Worm (Caenorhabditis elegans) whole organism, young adult: ENCODE results near the gene emb-30.
"Not testable (repeated sequence)": the region's sequence is repeated elsewhere in the genome, so short reads cannot be mapped to it uniquely, and the experiment has no call there.

Experiments used
- B0019.2 ChIP-seq: fragments of 200-800 bp; sonication (Bioruptor generic); conservative IDR thresholded peaks from 2 replicates; pipeline ENCODE4 v1.3.6; 2022; ENCODE audit warnings: missing genetic modification reagents, missing genetic modification characterization, missing compliant biosample characterization
- B0261.1 ChIP-seq: sonication (generic microtip); optimal IDR thresholded peaks from 2 replicates; lab custom pipeline; 2016; ENCODE audit warnings: mild to moderate bottlenecking, missing genetic modification characterization, moderate library complexity, missing compliant biosample characterization
- C17E4.6 ChIP-seq: fragments of 200-800 bp; sonication (Bioruptor generic); IDR thresholded peaks from 2 replicates; pipeline ENCODE4 v1.3.6; 2022; ENCODE audit warnings: missing genetic modification reagents, missing genetic modification characterization, missing compliant biosample characterization
- D2030.7 ChIP-seq: fragments of 200-800 bp; sonication (Bioruptor generic); IDR thresholded peaks from 2 replicates; pipeline ENCODE4 v1.3.6; 2022; ENCODE audit warnings: missing genetic modification reagents, missing genetic modification characterization, missing compliant biosample characterization
- F49E8.2 ChIP-seq: sonication (generic microtip); optimal IDR thresholded peaks from 3 replicates; lab custom pipeline; 2017; ENCODE audit warnings: missing genetic modification characterization, mild to moderate bottlenecking, missing compliant biosample characterization, antibody characterized with exemption, moderate library complexity; ENCODE audit not compliant: insufficient read depth
- Y53F4B.3 ChIP-seq: fragments of 200-800 bp; sonication (Bioruptor generic); IDR thresholded peaks from 2 replicates; pipeline ENCODE4 v1.3.6; 2022; ENCODE audit warnings: missing genetic modification reagents, missing genetic modification characterization, missing compliant biosample characterization
- aptf-3 ChIP-seq: fragments of 200-800 bp; sonication (Bioruptor generic); IDR thresholded peaks from 2 replicates; pipeline ENCODE4 v1.3.6; 2022; ENCODE audit warnings: missing genetic modification characterization, missing compliant biosample characterization
- athp-1 ChIP-seq: sonication (generic microtip); optimal IDR thresholded peaks from 2 replicates; lab custom pipeline; 2017; ENCODE audit warnings: mild to moderate bottlenecking, missing genetic modification characterization, missing compliant biosample characterization
- attf-3 ChIP-seq: fragments of 200-800 bp; sonication (Bioruptor generic); conservative IDR thresholded peaks from 2 replicates; pipeline ENCODE4 v1.3.6; 2022; ENCODE audit warnings: missing genetic modification reagents, missing genetic modification characterization, missing compliant biosample characterization
- attf-6 ChIP-seq: fragments of 200-800 bp; sonication (Bioruptor generic); IDR thresholded peaks from 2 replicates; pipeline ENCODE4 v1.3.6; 2022; ENCODE audit warnings: missing genetic modification reagents, missing genetic modification characterization, missing compliant biosample characterization
- bed-2 ChIP-seq: fragments of 200-800 bp; sonication (Bioruptor generic); IDR thresholded peaks from 2 replicates; pipeline ENCODE4 v1.3.6; 2022; ENCODE audit warnings: missing genetic modification reagents, missing genetic modification characterization, missing compliant biosample characterization
- cebp-1 ChIP-seq, 2 experiments: fragments of 200-800 bp in 1 of 2; sonication (Bioruptor generic) in 1 of 2; sonication (generic microtip) in 1 of 2; IDR thresholded peaks in 1 of 2; optimal IDR thresholded peaks in 1 of 2; 2 replicates each; pipeline versions ENCODE4 v1.3.6 to Lab custom; 2017 to 2022; ENCODE audit warnings: missing compliant biosample characterization in 2 of 2, missing genetic modification characterization in 2 of 2, mild to moderate bottlenecking in 1 of 2, missing genetic modification reagents in 1 of 2, moderate library complexity in 1 of 2
- ceh-100 ChIP-seq: fragments of 200-800 bp; sonication (Bioruptor generic); IDR thresholded peaks from 2 replicates; pipeline ENCODE4 v1.3.6; 2022; ENCODE audit warnings: missing genetic modification reagents, missing genetic modification characterization, missing compliant biosample characterization
- ceh-91 ChIP-seq: fragments of 200-800 bp; sonication (Bioruptor generic); IDR thresholded peaks from 2 replicates; pipeline ENCODE4 v1.3.6; 2022; ENCODE audit warnings: missing genetic modification reagents, missing genetic modification characterization, missing compliant biosample characterization
- efl-1 ChIP-seq: fragments of 150-350 bp; optimal IDR thresholded peaks from 2 replicates; lab custom pipeline; 2014; ENCODE audit warnings: missing biosample characterization, missing genetic modification reagents, missing genetic modification characterization
- egl-44 ChIP-seq: fragments of 200-800 bp; sonication (Bioruptor generic); IDR thresholded peaks from 2 replicates; pipeline ENCODE4 v1.3.6; 2022; ENCODE audit warnings: missing genetic modification reagents, missing genetic modification characterization, missing compliant biosample characterization
- ekl-4 ChIP-seq: fragments of 200-800 bp; sonication (Bioruptor generic); IDR thresholded peaks from 2 replicates; pipeline ENCODE4 v1.3.6; 2022; ENCODE audit warnings: missing genetic modification reagents, missing genetic modification characterization, missing compliant biosample characterization
- hlh-12 ChIP-seq: sonication (generic microtip); optimal IDR thresholded peaks from 2 replicates; lab custom pipeline; 2016; ENCODE audit warnings: missing genetic modification characterization, missing compliant biosample characterization
- hmg-1.2 ChIP-seq: fragments of 200-800 bp; sonication (Bioruptor generic); IDR thresholded peaks from 2 replicates; pipeline ENCODE4 v1.3.6; 2022; ENCODE audit warnings: missing genetic modification reagents, missing genetic modification characterization, missing compliant biosample characterization
- hmg-20 ChIP-seq: fragments of 200-800 bp; sonication (Bioruptor generic); IDR thresholded peaks from 2 replicates; pipeline ENCODE4 v1.3.6; 2022; ENCODE audit warnings: missing genetic modification reagents, missing genetic modification characterization, missing compliant biosample characterization
- hsf-1 ChIP-seq: fragments of 200-800 bp; sonication (Bioruptor generic); IDR thresholded peaks from 2 replicates; pipeline ENCODE4 v1.3.6; 2022; ENCODE audit warnings: missing genetic modification reagents, missing genetic modification characterization, missing compliant biosample characterization
- lag-1 ChIP-seq: fragments of 200-800 bp; sonication (Bioruptor generic); IDR thresholded peaks from 2 replicates; pipeline ENCODE4 v1.3.6; 2022; ENCODE audit warnings: missing genetic modification reagents, missing genetic modification characterization, missing compliant biosample characterization
- let-607 ChIP-seq, 2 experiments: fragments of 200-800 bp in 1 of 2; sonication (Bioruptor generic) in 1 of 2; sonication (generic microtip) in 1 of 2; optimal IDR thresholded peaks; 2 replicates each; lab custom pipeline; 2016 to 2018; ENCODE audit warnings: mild to moderate bottlenecking in 2 of 2, missing compliant biosample characterization in 2 of 2, missing genetic modification characterization in 2 of 2, moderate library complexity in 2 of 2, missing genotype in 1 of 2
- lin-40 ChIP-seq: sonication (generic microtip); optimal IDR thresholded peaks from 2 replicates; lab custom pipeline; 2016; ENCODE audit warnings: missing genetic modification characterization, mild to moderate bottlenecking, missing compliant biosample characterization, missing genotype, missing genetic modification reagents
- lir-1 ChIP-seq: fragments of 200-800 bp; sonication (Bioruptor generic); conservative IDR thresholded peaks from 2 replicates; pipeline ENCODE4 v1.3.6; 2022; ENCODE audit warnings: missing genetic modification reagents, missing genetic modification characterization, missing compliant biosample characterization
- madf-3 ChIP-seq: fragments of 200-800 bp; sonication (Bioruptor generic); IDR thresholded peaks from 2 replicates; pipeline ENCODE4 v1.3.6; 2022; ENCODE audit warnings: missing genetic modification reagents, missing genetic modification characterization, missing compliant biosample characterization
- madf-6 ChIP-seq: fragments of 200-800 bp; sonication (Bioruptor generic); IDR thresholded peaks from 2 replicates; pipeline ENCODE4 v1.3.6; 2022; ENCODE audit warnings: missing genetic modification reagents, missing genetic modification characterization, missing compliant biosample characterization
- madf-8 ChIP-seq: fragments of 200-800 bp; sonication (Bioruptor generic); conservative IDR thresholded peaks from 2 replicates; pipeline ENCODE4 v1.3.6; 2022; ENCODE audit warnings: missing genetic modification reagents, missing genetic modification characterization, missing compliant biosample characterization
- mcd-1 ChIP-seq: fragments of 200-800 bp; sonication (Bioruptor generic); IDR thresholded peaks from 2 replicates; pipeline ENCODE4 v1.3.6; 2022; ENCODE audit warnings: missing genetic modification reagents, missing genetic modification characterization, missing compliant biosample characterization
- pbrm-1 ChIP-seq: fragments of 200-800 bp; sonication (Bioruptor generic); IDR thresholded peaks from 2 replicates; pipeline ENCODE4 v1.3.6; 2022; ENCODE audit warnings: missing genetic modification reagents, missing genetic modification characterization, missing compliant biosample characterization
- rcor-1 ChIP-seq: fragments of 200-800 bp; sonication (Bioruptor generic); IDR thresholded peaks from 2 replicates; pipeline ENCODE4 v1.3.6; 2022; ENCODE audit warnings: missing genetic modification reagents, missing genetic modification characterization, missing compliant biosample characterization
- rpc-1 ChIP-seq, 2 experiments: fragments of 150-350 bp in 1 of 2; sonication (generic microtip) in 1 of 2; optimal IDR thresholded peaks; 2 replicates each; lab custom pipeline; 2014 to 2018; ENCODE audit warnings: missing biosample characterization in 1 of 2, missing genetic modification characterization in 1 of 2, missing genetic modification reagents in 1 of 2, missing genotype in 1 of 2
- snpc-1.1 ChIP-seq: sonication (generic microtip); optimal IDR thresholded peaks from 2 replicates; lab custom pipeline; 2017; ENCODE audit warnings: missing genetic modification characterization, mild to moderate bottlenecking, missing compliant biosample characterization, antibody characterized with exemption, moderate library complexity, missing genotype, missing genetic modification reagents; ENCODE audit not compliant: insufficient read depth
- snpc-3.4 ChIP-seq: sonication (generic microtip); optimal IDR thresholded peaks from 2 replicates; lab custom pipeline; 2017; ENCODE audit warnings: missing genetic modification characterization, mild to moderate bottlenecking, missing compliant biosample characterization, antibody characterized with exemption, moderate library complexity, missing genotype, missing genetic modification reagents
- snpc-4 ChIP-seq, 5 experiments: fragments of 150-350 bp in 1 of 5; sonication (generic microtip) in 4 of 5; optimal IDR thresholded peaks; 2 replicates each; lab custom pipeline; 2014 to 2018; ENCODE audit warnings: missing genetic modification characterization in 5 of 5, missing biosample characterization in 3 of 5, antibody characterized with exemption in 2 of 5, mild to moderate bottlenecking in 2 of 5, missing compliant biosample characterization in 2 of 5, missing genotype in 2 of 5, moderate library complexity in 2 of 5, missing genetic modification reagents in 1 of 5
- sptf-2 ChIP-seq: fragments of 200-800 bp; sonication (Bioruptor generic); optimal IDR thresholded peaks from 2 replicates; lab custom pipeline; 2018; ENCODE audit warnings: mild to moderate bottlenecking, missing genetic modification characterization, missing compliant biosample characterization
- unc-130 ChIP-seq: sonication (generic microtip); optimal IDR thresholded peaks from 2 replicates; lab custom pipeline; 2016; ENCODE audit warnings: missing genetic modification reagents, missing genetic modification characterization, missing compliant biosample characterization
- xnd-1 ChIP-seq: sonication (generic microtip); optimal IDR thresholded peaks from 2 replicates; lab custom pipeline; 2016; ENCODE audit warnings: missing genotype, missing genetic modification reagents, missing genetic modification characterization, missing compliant biosample characterization
- zfh-2 ChIP-seq: fragments of 200-800 bp; sonication (Bioruptor generic); conservative IDR thresholded peaks from 2 replicates; pipeline ENCODE4 v1.3.6; 2022; ENCODE audit warnings: missing genetic modification reagents, missing genetic modification characterization, missing compliant biosample characterization
- zim-3 ChIP-seq: sonication (generic microtip); optimal IDR thresholded peaks from 2 replicates; lab custom pipeline; 2017; ENCODE audit warnings: mild to moderate bottlenecking, missing genetic modification characterization, moderate library complexity, missing compliant biosample characterization
- ztf-18 ChIP-seq: sonication (generic microtip); optimal IDR thresholded peaks from 2 replicates; lab custom pipeline; 2016; ENCODE audit warnings: missing genotype, mild to moderate bottlenecking, missing genetic modification characterization, missing compliant biosample characterization
- ztf-22 ChIP-seq: fragments of 200-800 bp; sonication (Bioruptor generic); optimal IDR thresholded peaks from 2 replicates; lab custom pipeline; 2018; ENCODE audit warnings: mild to moderate bottlenecking, missing genetic modification characterization, moderate library complexity, missing compliant biosample characterization
- ztf-25 ChIP-seq: fragments of 200-800 bp; sonication (Bioruptor generic); IDR thresholded peaks from 2 replicates; pipeline ENCODE4 v1.3.6; 2022; ENCODE audit warnings: missing genetic modification reagents, missing genetic modification characterization, missing compliant biosample characterization
- ztf-3 ChIP-seq: fragments of 200-800 bp; sonication (Bioruptor generic); optimal IDR thresholded peaks from 2 replicates; lab custom pipeline; 2018; ENCODE audit warnings: mild to moderate bottlenecking, missing genetic modification characterization, missing compliant biosample characterization
- ztf-6 ChIP-seq: fragments of 200-800 bp; sonication (Bioruptor generic); IDR thresholded peaks from 2 replicates; pipeline ENCODE4 v1.3.6; 2022; ENCODE audit warnings: missing genetic modification reagents, missing genetic modification characterization, missing compliant biosample characterization

emb-30 gene

ce11 chrIII:9408304-9408703 is 33.0 kb downstream of the emb-30 start (continued):
- TF ChIP-seq F49E8.2 (tag; lab: Kevin White, UChicago) (peak; percentile 32), snpc-4 (GFP tag; optimal IDR thresholded peaks at IDR 0.05; lab: Kevin White, UChicago) (peak; percentile 90), snpc-4 (tag; optimal IDR thresholded peaks at IDR 0.05; lab: Kevin White, UChicago) (peak; percentile 89 to 98 (median 94)), xnd-1 (peak; percentile 44), lir-1 (peak; percentile 67; the same call in 1 of the 2 replicates), hsf-1 (GFP tag; lab: Robert Waterston, UW) (peak; percentile 84), rcor-1 (GFP tag; lab: Robert Waterston, UW) (peak; percentile 90), ztf-25 (GFP tag; lab: Robert Waterston, UW) (peak; percentile 98), ceh-91 (GFP tag; lab: Robert Waterston, UW) (peak; percentile 97), mcd-1 (GFP tag; lab: Robert Waterston, UW) (peak; percentile 97), ztf-6 (GFP tag; lab: Robert Waterston, UW) (peak; percentile 64; the same call in 1 of the 2 replicates), attf-6 (peak; percentile 82), hmg-1.2 (GFP tag; lab: Robert Waterston, UW) (peak; percentile 94), attf-3 (GFP tag; lab: Robert Waterston, UW) (peak; percentile 87), efl-1 (peak; percentile 53), ztf-18 (tag; lab: Kevin White, UChicago) (peak; percentile 73), bed-2 (GFP tag; lab: Robert Waterston, UW) (peak; percentile 90), B0019.2 (peak; percentile 97), pbrm-1 (peak; percentile 98), snpc-1.1 (peak; percentile 91), C17E4.6 (GFP tag; lab: Robert Waterston, UW) (peak; percentile 89), madf-8 (peak; percentile 89), cebp-1 (GFP tag; IDR thresholded peaks at IDR 0.05; lab: Robert Waterston, UW) (peak; percentile 74), unc-130 (peak; percentile 50), rpc-1 (tag; optimal IDR thresholded peaks at IDR 0.05; lab: Kevin White, UChicago) (peak; percentile 13), zfh-2 (GFP tag; lab: Robert Waterston, UW) (0 out of 2 replicates have a peak, but pooled peaks have one; percentile 11), Y53F4B.3 (GFP tag; lab: Robert Waterston, UW) (peak; percentile 91), aptf-3 (GFP tag; lab: Robert Waterston, UW) (peak; percentile 60; the same call in 1 of the 2 replicates), madf-3 (GFP tag; lab: Robert Waterston, UW) (peak; percentile 84), egl-44 (GFP tag; lab: Robert Waterston, UW) (peak; percentile 40; the same call in 1 of the 2 replicates)
- not testable (repeated sequence) for TF ChIP-seq cebp-1 (tag; optimal IDR thresholded peaks at IDR 0.05; lab: Kevin White, UChicago); rpc-1 (optimal IDR thresholded peaks at IDR 0.05; lab: Kevin White, UChicago)

- TF ChIP-seq snpc-4 (GFP tag; optimal IDR thresholded peaks at IDR 0.05; lab: Kevin White, UChicago) (no peak), snpc-4 (tag; optimal IDR thresholded peaks at IDR 0.05; lab: Kevin White, UChicago) (peak in 3 of 4 experiments; percentile 25 to 85 (median 72)), madf-6 (GFP tag; lab: Robert Waterston, UW) (peak; percentile 83), ceh-100 (GFP tag; lab: Robert Waterston, UW) (peak; percentile 89), snpc-3.4 (tag; lab: Kevin White, UChicago) (no peak), hmg-1.2 (GFP tag; lab: Robert Waterston, UW) (peak; percentile 65), ztf-22 (no peak), B0261.1 (tag; lab: Kevin White, UChicago) (no peak), snpc-1.1 (peak; percentile 73), ekl-4 (GFP tag; lab: Robert Waterston, UW) (peak; percentile 87), lag-1 (GFP tag; lab: Robert Waterston, UW) (no peak), hmg-20 (GFP tag; lab: Robert Waterston, UW) (no peak), athp-1 (tag; lab: Kevin White, UChicago) (peak; percentile 20), D2030.7 (GFP tag; lab: Robert Waterston, UW) (peak; percentile 90), ztf-3 (GFP tag; lab: Kevin White, UChicago) (no peak), lin-40 (tag; lab: Kevin White, UChicago) (peak; percentile 51), zim-3 (tag; lab: Kevin White, UChicago) (no peak), sptf-2 (GFP tag; lab: Kevin White, UChicago) (no peak), let-607 (tag; optimal IDR thresholded peaks at IDR 0.05; lab: Kevin White, UChicago) (no peak), hlh-12 (tag; lab: Kevin White, UChicago) (no peak), mcd-1 (GFP tag; lab: Robert Waterston, UW) (peak; percentile 96)
Measured at ce11 chrIII:9406600-9406999, 34.7 kb downstream of the emb-30 start, which contains the start of gene T26G10.1. T26G10.1 (minus strand) TSS chrIII:9406641.
